Worm (Caenorhabditis elegans): ENCODE data around the gene T22F3.8.
"Not testable (repeated sequence)": the region's sequence is repeated elsewhere in the genome, so short reads cannot be mapped to it uniquely, and the experiment has no call there.

DNA sequence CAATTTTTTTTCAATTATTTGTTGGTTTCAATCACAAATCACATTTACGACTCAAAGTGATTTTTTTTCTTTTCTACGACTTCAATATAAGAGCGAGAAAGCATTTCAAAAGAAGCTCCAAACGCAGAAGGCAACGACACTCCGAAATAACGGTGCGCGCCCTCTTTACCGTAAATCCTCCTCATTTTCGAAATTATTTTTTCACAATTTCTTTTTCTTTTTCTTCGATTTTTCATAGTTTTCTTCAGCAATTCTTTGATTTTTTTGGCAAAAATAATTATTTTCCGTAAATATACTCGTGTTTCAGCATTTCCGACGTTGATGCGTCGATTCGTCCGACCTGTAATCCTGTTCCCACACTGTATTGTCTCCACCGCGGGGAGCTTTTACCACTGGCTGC is 34.5 kb downstream of the T22F3.8 start, which contains the start of gene F40C5.2:
- not testable (repeated sequence) for TF ChIP-seq ZK546.5 (tag; optimal IDR thresholded peaks at IDR 0.05); unc-55 (GFP tag; optimal IDR thresholded peaks at IDR 0.05)

Data from whole organism, L2 larva.